Fruit fly (Drosophila melanogaster): ENCODE measurements around the gene ppk31.

Gene ppk31

DNA sequence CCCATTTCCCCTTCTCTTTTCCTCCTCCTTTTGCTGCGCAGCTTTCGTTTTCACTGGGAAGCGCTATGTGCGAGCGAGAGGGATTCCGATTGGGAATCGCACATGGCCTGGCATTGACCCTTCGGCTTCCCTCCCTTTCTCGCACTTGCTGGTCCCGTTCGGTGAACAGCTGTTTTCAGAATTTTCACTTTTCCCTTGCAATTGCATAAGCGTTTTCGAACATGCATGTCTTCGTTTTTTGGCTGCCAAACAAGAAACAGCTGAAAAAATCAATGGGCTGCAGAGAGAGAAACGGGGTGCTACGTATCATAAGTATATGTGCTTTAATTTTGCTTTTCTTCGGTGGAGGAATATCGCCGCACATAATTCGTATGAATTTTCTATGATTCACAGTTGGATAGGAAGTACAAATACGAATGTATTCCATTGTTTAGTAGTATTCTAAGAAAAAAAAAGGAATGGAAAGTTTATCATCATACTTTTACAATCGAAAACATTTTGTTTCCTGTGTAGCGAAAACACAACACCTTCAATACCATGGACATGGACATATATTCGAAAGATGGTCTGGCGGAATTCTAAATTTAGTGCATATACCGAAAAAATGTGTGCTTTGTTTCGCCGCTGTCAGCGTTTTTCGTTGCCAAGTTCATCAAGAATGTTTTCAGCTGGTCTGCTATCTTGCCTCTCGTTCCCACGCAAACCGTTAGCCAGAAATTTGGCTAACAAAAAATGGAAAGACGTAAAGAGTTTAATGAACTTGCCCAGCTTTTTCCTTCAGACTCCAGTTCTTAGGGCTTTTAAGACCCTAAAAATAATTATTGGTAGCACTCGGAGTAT, 10.6 kb upstream of the ppk31 start (continued):
- TF ChIP-seq HLH4C (GFP tag; IDR thresholded peaks at IDR 0.05; ENCODE audit: partially characterized antibody), result no peak
- no peak for TF ChIP-seq chinmo (GFP tag; IDR thresholded peaks at IDR 0.05; ENCODE audit: partially characterized antibody)
- TF ChIP-seq trem (tag; optimal IDR thresholded peaks at IDR 0.05), result no peak
- no peak for TF ChIP-seq cas (GFP tag; IDR thresholded peaks at IDR 0.05)
- TF ChIP-seq Aef1 (GFP tag; IDR thresholded peaks at IDR 0.05), result 0 out of 3 replicates have a peak, but pooled peaks have one; percentile 13
- TF ChIP-seq CG4730 (GFP tag; IDR thresholded peaks at IDR 0.05), result no peak; the same call in 1 of the 2 replicates
- no peak for TF ChIP-seq gsb (GFP tag; IDR thresholded peaks at IDR 0.05)
- TF ChIP-seq wdn (GFP tag; IDR thresholded peaks at IDR 0.05), result no peak
- TF ChIP-seq gce (GFP tag; IDR thresholded peaks at IDR 0.05), result no peak
- TF ChIP-seq CG42726 (GFP tag; IDR thresholded peaks at IDR 0.05; ENCODE audit: partially characterized antibody), result no peak
- TF ChIP-seq CG8944 (GFP tag; optimal IDR thresholded peaks at IDR 0.05), result no peak
- no peak for TF ChIP-seq ems (GFP tag; optimal IDR thresholded peaks at IDR 0.05)
- TF ChIP-seq Hsf (GFP tag; optimal IDR thresholded peaks at IDR 0.05), result no peak
- no peak for TF ChIP-seq hb (GFP tag; IDR thresholded peaks at IDR 0.05; ENCODE audit: partially characterized antibody)
- TF ChIP-seq CG13123 (GFP tag; optimal IDR thresholded peaks at IDR 0.05), result no peak
- TF ChIP-seq NC2β (GFP tag; optimal IDR thresholded peaks at IDR 0.05), result no peak
- TF ChIP-seq Fer1 (GFP tag; optimal IDR thresholded peaks at IDR 0.05), result peak; percentile 23
- no peak for TF ChIP-seq lov (optimal IDR thresholded peaks at IDR 0.05)
- TF ChIP-seq lov (GFP tag; IDR thresholded peaks at IDR 0.05), result no peak
- no peak for TF ChIP-seq CG11560 (tag; IDR thresholded peaks at IDR 0.05)
- TF ChIP-seq Fer2 (tag; optimal IDR thresholded peaks at IDR 0.05), result peak; percentile 26
- peak; percentile 58 for TF ChIP-seq Hmr (GFP tag; optimal IDR thresholded peaks at IDR 0.05)
- 0 out of 2 replicates have a peak, but pooled peaks have one; percentile 28 for TF ChIP-seq stc (GFP tag; IDR thresholded peaks at IDR 0.05)
- no peak for TF ChIP-seq en (GFP tag; optimal IDR thresholded peaks at IDR 0.05)
- no peak for TF ChIP-seq HmgD (GFP tag; optimal IDR thresholded peaks at IDR 0.05)
- TF ChIP-seq sim (GFP tag; IDR thresholded peaks at IDR 0.05), result no peak
- 0 out of 2 replicates have a peak, but pooled peaks have one; percentile 19 for TF ChIP-seq CG6689 (GFP tag; IDR thresholded peaks at IDR 0.05)
- no peak for TF ChIP-seq ap (GFP tag; IDR thresholded peaks at IDR 0.05)
- TF ChIP-seq CG9727 (GFP tag; optimal IDR thresholded peaks at IDR 0.05), result peak; percentile 49
- TF ChIP-seq Med (GFP tag), result peak; percentile 91
- no peak for TF ChIP-seq Neu2 (GFP tag; optimal IDR thresholded peaks at IDR 0.05; ENCODE audit: borderline replicate concordance)
- TF ChIP-seq fd102C (GFP tag; optimal IDR thresholded peaks at IDR 0.05), result no peak
- no peak for TF ChIP-seq bigmax (GFP tag; optimal IDR thresholded peaks at IDR 0.05)
- TF ChIP-seq otp (GFP tag; IDR thresholded peaks at IDR 0.05), result no peak
- peak; percentile 13 for TF ChIP-seq Mes4 (GFP tag; optimal IDR thresholded peaks at IDR 0.05)
- TF ChIP-seq CG8359 (GFP tag; optimal IDR thresholded peaks at IDR 0.05; ENCODE audit: borderline replicate concordance), result no peak
- TF ChIP-seq CG3995 (GFP tag; optimal IDR thresholded peaks at IDR 0.05), result no peak
- TF ChIP-seq grn (GFP tag; optimal IDR thresholded peaks at IDR 0.05), result no peak
- TF ChIP-seq dati (GFP tag; IDR thresholded peaks at IDR 0.05), result no peak
- TF ChIP-seq ato (GFP tag; IDR thresholded peaks at IDR 0.05; ENCODE audit: partially characterized antibody), result no peak
- no peak for TF ChIP-seq CG5180 (GFP tag; optimal IDR thresholded peaks at IDR 0.05)
- no peak for TF ChIP-seq CG4404 (GFP tag; IDR thresholded peaks at IDR 0.05)
- peak; percentile 42 for TF ChIP-seq CG1233 (GFP tag; optimal IDR thresholded peaks at IDR 0.05)
- peak in 1 of 2 experiments; percentile 66 for TF ChIP-seq Hr51 (GFP tag; optimal IDR thresholded peaks at IDR 0.05)
- TF ChIP-seq exex (tag; optimal IDR thresholded peaks at IDR 0.05), result no peak
- no peak for TF ChIP-seq chm (GFP tag; IDR thresholded peaks at IDR 0.05)
- no peak for TF ChIP-seq CG34422 (GFP tag; IDR thresholded peaks at IDR 0.05)
- TF ChIP-seq CG12071 (GFP tag; optimal IDR thresholded peaks at IDR 0.05), result peak; percentile 40
- TF ChIP-seq CG8765 (GFP tag; IDR thresholded peaks at IDR 0.05), result no peak
- peak; percentile 58 for TF ChIP-seq CG31441 (GFP tag; IDR thresholded peaks at IDR 0.05)
